Worm (Caenorhabditis elegans): ENCODE data around the gene rde-11.

ce11 chrIV:13121396-13121795, 16.4 kb downstream of the rde-11 start:
- TF ChIP-seq R02D3.7 (tag; optimal IDR thresholded peaks at IDR 0.05) (no peak), jun-1 (tag; optimal IDR thresholded peaks at IDR 0.05) (no peak), T26A8.4 (GFP tag; IDR thresholded peaks at IDR 0.05) (no peak), mes-2 (tag; optimal IDR thresholded peaks at IDR 0.05; ENCODE audit: poor library complexity, severe bottlenecking) (no peak), ama-1 (optimal IDR thresholded peaks at IDR 0.05) (no peak), lin-15B (tag; optimal IDR thresholded peaks at IDR 0.05) (no peak), unc-39 (tag; optimal IDR thresholded peaks at IDR 0.05) (no peak), dve-1 (tag; optimal IDR thresholded peaks at IDR 0.05; ENCODE audit: insufficient read depth) (no peak)
